Worm (Caenorhabditis elegans) whole organism, young adult: Measurements from ENCODE around the gene T28D9.11.

Experiments used
- B0019.2 ChIP-seq: fragments of 200-800 bp; sonication (Bioruptor generic); conservative IDR thresholded peaks from 2 replicates; pipeline ENCODE4 v1.3.6; 2022; ENCODE audit warnings: missing genetic modification reagents, missing genetic modification characterization, missing compliant biosample characterization
- B0261.1 ChIP-seq: sonication (generic microtip); optimal IDR thresholded peaks from 2 replicates; lab custom pipeline; 2016; ENCODE audit warnings: mild to moderate bottlenecking, missing genetic modification characterization, moderate library complexity, missing compliant biosample characterization
- D2030.7 ChIP-seq: fragments of 200-800 bp; sonication (Bioruptor generic); IDR thresholded peaks from 2 replicates; pipeline ENCODE4 v1.3.6; 2022; ENCODE audit warnings: missing genetic modification reagents, missing genetic modification characterization, missing compliant biosample characterization
- F49E8.2 ChIP-seq: sonication (generic microtip); optimal IDR thresholded peaks from 3 replicates; lab custom pipeline; 2017; ENCODE audit warnings: missing genetic modification characterization, mild to moderate bottlenecking, missing compliant biosample characterization, antibody characterized with exemption, moderate library complexity; ENCODE audit not compliant: insufficient read depth
- F52B5.7 ChIP-seq: sonication (generic microtip); optimal IDR thresholded peaks from 2 replicates; lab custom pipeline; 2016; ENCODE audit warnings: mild to moderate bottlenecking, missing genetic modification characterization, missing compliant biosample characterization
- F55B11.4 ChIP-seq: sonication (generic microtip); optimal IDR thresholded peaks from 2 replicates; lab custom pipeline; 2016; ENCODE audit warnings: missing compliant biosample characterization, missing genetic modification characterization, borderline replicate concordance; ENCODE audit not compliant: insufficient read depth
- F57C9.4 ChIP-seq: sonication (generic microtip); optimal IDR thresholded peaks from 2 replicates; lab custom pipeline; 2017; ENCODE audit warnings: mild to moderate bottlenecking, missing genetic modification characterization, missing compliant biosample characterization
- Y53G8AR.9 ChIP-seq: fragments of 200-800 bp; sonication (Bioruptor generic); conservative IDR thresholded peaks from 2 replicates; pipeline ENCODE4 v1.3.6; 2022; ENCODE audit warnings: missing genetic modification reagents, missing genetic modification characterization, missing compliant biosample characterization
- Y95B8A.8 ChIP-seq: fragments of 200-800 bp; sonication (Bioruptor generic); IDR thresholded peaks from 2 replicates; pipeline ENCODE4 v1.3.6; 2022; ENCODE audit warnings: missing genetic modification reagents, missing genetic modification characterization, missing compliant biosample characterization
- ZK185.1 ChIP-seq: sonication (generic microtip); optimal IDR thresholded peaks from 2 replicates; lab custom pipeline; 2016; ENCODE audit warnings: mild to moderate bottlenecking, missing genetic modification characterization, missing compliant biosample characterization; ENCODE audit not compliant: poor library complexity, severe bottlenecking
- athp-1 ChIP-seq: sonication (generic microtip); optimal IDR thresholded peaks from 2 replicates; lab custom pipeline; 2017; ENCODE audit warnings: mild to moderate bottlenecking, missing genetic modification characterization, missing compliant biosample characterization
- cebp-1 ChIP-seq, 2 experiments: fragments of 200-800 bp in 1 of 2; sonication (Bioruptor generic) in 1 of 2; sonication (generic microtip) in 1 of 2; IDR thresholded peaks in 1 of 2; optimal IDR thresholded peaks in 1 of 2; 2 replicates each; pipeline versions ENCODE4 v1.3.6 to Lab custom; 2017 to 2022; ENCODE audit warnings: missing compliant biosample characterization in 2 of 2, missing genetic modification characterization in 2 of 2, mild to moderate bottlenecking in 1 of 2, missing genetic modification reagents in 1 of 2, moderate library complexity in 1 of 2
- ceh-40 ChIP-seq: fragments of 200-800 bp; sonication (Bioruptor generic); IDR thresholded peaks from 2 replicates; pipeline ENCODE4 v1.3.6; 2022; ENCODE audit warnings: missing genetic modification characterization, missing compliant biosample characterization
- ceh-91 ChIP-seq: fragments of 200-800 bp; sonication (Bioruptor generic); IDR thresholded peaks from 2 replicates; pipeline ENCODE4 v1.3.6; 2022; ENCODE audit warnings: missing genetic modification reagents, missing genetic modification characterization, missing compliant biosample characterization
- dox-1 ChIP-seq: fragments of 200-800 bp; sonication (Bioruptor generic); IDR thresholded peaks from 2 replicates; pipeline ENCODE4 v1.3.6; 2022; ENCODE audit warnings: missing genetic modification reagents, missing genetic modification characterization, missing compliant biosample characterization
- dpl-1 ChIP-seq: fragments of 150-350 bp; optimal IDR thresholded peaks from 2 replicates; lab custom pipeline; 2014; ENCODE audit warnings: missing biosample characterization, missing genetic modification reagents, missing genetic modification characterization
- egl-18 ChIP-seq: fragments of 200-800 bp; sonication (Bioruptor generic); IDR thresholded peaks from 2 replicates; pipeline ENCODE4 v1.3.6; 2022; ENCODE audit warnings: missing genetic modification reagents, missing genetic modification characterization, missing compliant biosample characterization
- ekl-4 ChIP-seq: fragments of 200-800 bp; sonication (Bioruptor generic); IDR thresholded peaks from 2 replicates; pipeline ENCODE4 v1.3.6; 2022; ENCODE audit warnings: missing genetic modification reagents, missing genetic modification characterization, missing compliant biosample characterization
- ets-4 ChIP-seq: fragments of 200-800 bp; sonication (Bioruptor generic); optimal IDR thresholded peaks from 2 replicates; lab custom pipeline; 2018; ENCODE audit warnings: mild to moderate bottlenecking, missing genetic modification characterization, missing compliant biosample characterization
- him-1 ChIP-seq: sonication (generic microtip); optimal IDR thresholded peaks from 2 replicates; lab custom pipeline; 2016; ENCODE audit warnings: missing genotype, missing genetic modification reagents, missing genetic modification characterization, missing compliant biosample characterization
- hmg-1.2 ChIP-seq: fragments of 200-800 bp; sonication (Bioruptor generic); IDR thresholded peaks from 2 replicates; pipeline ENCODE4 v1.3.6; 2022; ENCODE audit warnings: missing genetic modification reagents, missing genetic modification characterization, missing compliant biosample characterization
- hmg-20 ChIP-seq: fragments of 200-800 bp; sonication (Bioruptor generic); IDR thresholded peaks from 2 replicates; pipeline ENCODE4 v1.3.6; 2022; ENCODE audit warnings: missing genetic modification reagents, missing genetic modification characterization, missing compliant biosample characterization
- lin-35 ChIP-seq, 3 experiments: fragments of 150-350 bp in 2 of 3; sonication (generic microtip) in 1 of 3; optimal IDR thresholded peaks; 2 replicates each; lab custom pipeline; 2014 to 2018; ENCODE audit warnings: missing biosample characterization in 3 of 3, missing genetic modification characterization in 3 of 3, missing genetic modification reagents in 3 of 3
- lin-40 ChIP-seq: sonication (generic microtip); optimal IDR thresholded peaks from 2 replicates; lab custom pipeline; 2016; ENCODE audit warnings: missing genetic modification characterization, mild to moderate bottlenecking, missing compliant biosample characterization, missing genotype, missing genetic modification reagents
- lin-54 ChIP-seq: fragments of 200-800 bp; sonication (Bioruptor generic); optimal IDR thresholded peaks from 2 replicates; lab custom pipeline; 2018; ENCODE audit warnings: mild to moderate bottlenecking, missing genetic modification characterization, missing compliant biosample characterization
- madf-3 ChIP-seq: fragments of 200-800 bp; sonication (Bioruptor generic); IDR thresholded peaks from 2 replicates; pipeline ENCODE4 v1.3.6; 2022; ENCODE audit warnings: missing genetic modification reagents, missing genetic modification characterization, missing compliant biosample characterization
- madf-6 ChIP-seq: fragments of 200-800 bp; sonication (Bioruptor generic); IDR thresholded peaks from 2 replicates; pipeline ENCODE4 v1.3.6; 2022; ENCODE audit warnings: missing genetic modification reagents, missing genetic modification characterization, missing compliant biosample characterization
- mcd-1 ChIP-seq: fragments of 200-800 bp; sonication (Bioruptor generic); IDR thresholded peaks from 2 replicates; pipeline ENCODE4 v1.3.6; 2022; ENCODE audit warnings: missing genetic modification reagents, missing genetic modification characterization, missing compliant biosample characterization
- mel-28 ChIP-seq: sonication (generic microtip); optimal IDR thresholded peaks from 2 replicates; lab custom pipeline; 2016; ENCODE audit warnings: borderline replicate concordance, mild to moderate bottlenecking, missing genetic modification characterization, missing compliant biosample characterization
- nfya-1 ChIP-seq: sonication (generic microtip); optimal IDR thresholded peaks from 2 replicates; lab custom pipeline; 2017; ENCODE audit warnings: antibody characterized with exemption, missing compliant biosample characterization, missing genetic modification characterization, borderline replicate concordance; ENCODE audit not compliant: insufficient read depth
- nfyb-1 ChIP-seq: fragments of 200-800 bp; sonication (Bioruptor generic); IDR thresholded peaks from 2 replicates; pipeline ENCODE4 v1.3.6; 2022; ENCODE audit warnings: missing genetic modification reagents, missing genetic modification characterization, missing compliant biosample characterization
- pbrm-1 ChIP-seq: fragments of 200-800 bp; sonication (Bioruptor generic); IDR thresholded peaks from 2 replicates; pipeline ENCODE4 v1.3.6; 2022; ENCODE audit warnings: missing genetic modification reagents, missing genetic modification characterization, missing compliant biosample characterization
- pha-4 ChIP-seq: fragments of 150-350 bp; sonication (generic microtip); optimal IDR thresholded peaks from 2 replicates; lab custom pipeline; 2014; ENCODE audit warnings: missing biosample characterization, missing genetic modification reagents, missing genetic modification characterization
- rcor-1 ChIP-seq: fragments of 200-800 bp; sonication (Bioruptor generic); IDR thresholded peaks from 2 replicates; pipeline ENCODE4 v1.3.6; 2022; ENCODE audit warnings: missing genetic modification reagents, missing genetic modification characterization, missing compliant biosample characterization
- repo-1 ChIP-seq: sonication (generic microtip); optimal IDR thresholded peaks from 2 replicates; lab custom pipeline; 2017; ENCODE audit warnings: mild to moderate bottlenecking, missing genetic modification characterization, missing compliant biosample characterization
- snpc-1.1 ChIP-seq: sonication (generic microtip); optimal IDR thresholded peaks from 2 replicates; lab custom pipeline; 2017; ENCODE audit warnings: missing genetic modification characterization, mild to moderate bottlenecking, missing compliant biosample characterization, antibody characterized with exemption, moderate library complexity, missing genotype, missing genetic modification reagents; ENCODE audit not compliant: insufficient read depth
- snpc-1.3 ChIP-seq: sonication (generic microtip); optimal IDR thresholded peaks from 2 replicates; lab custom pipeline; 2017; ENCODE audit warnings: missing genetic modification characterization, mild to moderate bottlenecking, missing compliant biosample characterization, antibody characterized with exemption, moderate library complexity, missing genotype, missing genetic modification reagents; ENCODE audit not compliant: insufficient read depth
- snpc-3.4 ChIP-seq: sonication (generic microtip); optimal IDR thresholded peaks from 2 replicates; lab custom pipeline; 2017; ENCODE audit warnings: missing genetic modification characterization, mild to moderate bottlenecking, missing compliant biosample characterization, antibody characterized with exemption, moderate library complexity, missing genotype, missing genetic modification reagents
- snpc-4 ChIP-seq, 5 experiments: fragments of 150-350 bp in 1 of 5; sonication (generic microtip) in 4 of 5; optimal IDR thresholded peaks; 2 replicates each; lab custom pipeline; 2014 to 2018; ENCODE audit warnings: missing genetic modification characterization in 5 of 5, missing biosample characterization in 3 of 5, antibody characterized with exemption in 2 of 5, mild to moderate bottlenecking in 2 of 5, missing compliant biosample characterization in 2 of 5, missing genotype in 2 of 5, moderate library complexity in 2 of 5, missing genetic modification reagents in 1 of 5
- somi-1 ChIP-seq: fragments of 200-800 bp; sonication (Bioruptor generic); optimal IDR thresholded peaks from 2 replicates; lab custom pipeline; 2018; ENCODE audit warnings: mild to moderate bottlenecking, missing genetic modification characterization, missing compliant biosample characterization
- tbp1 ChIP-seq: fragments of 200-800 bp; sonication (Bioruptor generic); optimal IDR thresholded peaks from 2 replicates; lab custom pipeline; 2018; ENCODE audit warnings: mild to moderate bottlenecking, missing genetic modification characterization, missing compliant biosample characterization
- xnd-1 ChIP-seq: sonication (generic microtip); optimal IDR thresholded peaks from 2 replicates; lab custom pipeline; 2016; ENCODE audit warnings: missing genotype, missing genetic modification reagents, missing genetic modification characterization, missing compliant biosample characterization
- zim-3 ChIP-seq: sonication (generic microtip); optimal IDR thresholded peaks from 2 replicates; lab custom pipeline; 2017; ENCODE audit warnings: mild to moderate bottlenecking, missing genetic modification characterization, moderate library complexity, missing compliant biosample characterization

The T28D9.11 gene

DNA sequence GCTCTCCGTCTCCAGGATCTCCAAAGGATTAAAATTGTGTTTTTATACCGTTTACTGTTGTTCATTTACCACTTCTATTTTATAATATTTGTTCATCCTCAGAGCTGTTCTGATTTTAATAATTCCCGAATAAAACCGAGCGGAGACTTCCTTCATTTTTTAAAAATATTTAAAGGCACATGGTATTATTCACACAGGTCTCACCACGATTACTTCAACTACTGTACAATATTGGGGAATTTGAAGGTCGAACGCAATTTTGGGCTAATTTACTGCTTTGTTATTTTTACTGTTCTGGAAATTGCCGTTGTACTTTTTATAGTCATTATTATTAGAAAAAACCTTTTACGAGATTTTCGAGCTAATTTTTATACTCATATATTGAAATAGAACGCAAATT, 606 bp downstream of the T28D9.11 start (continued):
- TF ChIP-seq ekl-4 (GFP tag; lab: Robert Waterston, UW) (peak; percentile 84), snpc-3.4 (peak; percentile 42), repo-1 (peak; percentile 23), tbp1 (GFP tag; lab: Kevin White, UChicago) (peak; percentile 58), him-1 (no peak), madf-6 (GFP tag; lab: Robert Waterston, UW) (peak; percentile 86), cebp-1 (GFP tag; IDR thresholded peaks at IDR 0.05; lab: Robert Waterston, UW) (0 out of 2 replicates have a peak, but pooled peaks have one; percentile 18), cebp-1 (tag; optimal IDR thresholded peaks at IDR 0.05; lab: Kevin White, UChicago) (peak; percentile 50), hmg-1.2 (GFP tag; lab: Robert Waterston, UW) (peak; percentile 51), madf-3 (GFP tag; lab: Robert Waterston, UW) (peak; percentile 86), Y95B8A.8 (GFP tag; lab: Robert Waterston, UW) (peak; percentile 88), nfyb-1 (GFP tag; lab: Robert Waterston, UW) (peak; percentile 71), ets-4 (GFP tag; lab: Kevin White, UChicago) (no peak), nfya-1 (tag; lab: Kevin White, UChicago) (no peak), somi-1 (GFP tag; lab: Kevin White, UChicago) (no peak), athp-1 (peak; percentile 81), hmg-20 (GFP tag; lab: Robert Waterston, UW) (no peak), B0261.1 (tag; lab: Kevin White, UChicago) (no peak), zim-3 (tag; lab: Kevin White, UChicago) (no peak), B0019.2 (GFP tag; lab: Robert Waterston, UW) (peak; percentile 44; the same call in 1 of the 2 replicates)

DNA sequence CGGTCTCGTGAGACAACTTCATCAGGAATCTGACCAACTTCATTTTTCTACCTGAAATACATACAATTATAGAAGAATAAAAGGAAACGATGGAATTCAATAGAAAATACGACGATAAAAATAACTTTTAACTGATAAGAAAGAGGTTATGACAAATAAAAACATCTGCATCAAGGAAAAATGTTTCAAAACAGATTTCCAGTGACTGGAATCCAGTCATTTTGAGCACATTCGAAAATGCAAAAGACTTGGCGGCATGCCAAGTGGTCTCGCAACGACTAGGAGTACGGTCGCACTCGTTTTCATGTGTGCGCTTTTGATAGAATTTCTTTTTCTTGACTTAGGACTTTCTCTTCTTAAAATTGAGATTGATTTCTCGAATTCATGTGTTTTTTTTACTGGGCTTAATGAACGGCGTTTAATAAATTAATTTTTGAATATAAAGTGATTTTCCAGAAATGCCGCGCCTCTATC, 2.0 kb downstream of the T28D9.11 start, which contains the start of the genes snr-3 and rsp-5:
TSS of gene snr-3 (minus strand) at position 51 of the 474 bp plus-strand sequence.
TSS of gene rsp-5 (plus strand) at position 455 of the 474 bp plus-strand sequence.
- TF ChIP-seq madf-6 (GFP tag; lab: Robert Waterston, UW) (peak; percentile 89), F57C9.4 (tag; lab: Kevin White, UChicago) (no peak), mel-28 (tag; lab: Kevin White, UChicago) (no peak), madf-3 (GFP tag; lab: Robert Waterston, UW) (0 out of 2 replicates have a peak, but pooled peaks have one; percentile 51), lin-54 (GFP tag; lab: Kevin White, UChicago) (peak; percentile 70), F52B5.7 (tag; lab: Kevin White, UChicago) (no peak), lin-35 (GFP tag; optimal IDR thresholded peaks at IDR 0.05; lab: Kevin White, UChicago) (peak in 2 of 3 experiments; percentile 23 to 77), pbrm-1 (GFP tag; lab: Robert Waterston, UW) (peak; percentile 52; the same call in 1 of the 2 replicates), pha-4 (tag; lab: Kevin White, UChicago) (peak; percentile 69), mcd-1 (GFP tag; lab: Robert Waterston, UW) (peak; percentile 74), D2030.7 (peak; percentile 62), cebp-1 (GFP tag; IDR thresholded peaks at IDR 0.05; lab: Robert Waterston, UW) (no peak), cebp-1 (tag; optimal IDR thresholded peaks at IDR 0.05; lab: Kevin White, UChicago) (peak; percentile 34), ZK185.1 (tag; lab: Kevin White, UChicago) (peak; percentile 40), xnd-1 (tag; lab: Kevin White, UChicago) (peak; percentile 56), F49E8.2 (peak; percentile 55), snpc-3.4 (peak; percentile 41), dpl-1 (GFP tag; lab: Kevin White, UChicago) (peak; percentile 10), Y53G8AR.9 (GFP tag; lab: Robert Waterston, UW) (no peak), ceh-91 (GFP tag; lab: Robert Waterston, UW) (peak; percentile 56), nfyb-1 (GFP tag; lab: Robert Waterston, UW) (peak; percentile 71), snpc-1.3 (tag; lab: Kevin White, UChicago) (peak; percentile 53), snpc-1.1 (peak; percentile 47), snpc-4 (GFP tag; optimal IDR thresholded peaks at IDR 0.05; lab: Kevin White, UChicago) (no peak), snpc-4 (tag; optimal IDR thresholded peaks at IDR 0.05; lab: Kevin White, UChicago) (peak; percentile 32 to 58 (median 50)), F55B11.4 (tag; lab: Kevin White, UChicago) (no peak), dox-1 (peak; percentile 81), lin-40 (tag; lab: Kevin White, UChicago) (peak; percentile 12), rcor-1 (GFP tag; lab: Robert Waterston, UW) (peak; percentile 54; the same call in 1 of the 2 replicates), egl-18 (GFP tag; lab: Robert Waterston, UW) (no peak), ceh-40 (no peak)
